Worm (Caenorhabditis elegans): Measurements from ENCODE around the gene F52E1.3.

DNA sequence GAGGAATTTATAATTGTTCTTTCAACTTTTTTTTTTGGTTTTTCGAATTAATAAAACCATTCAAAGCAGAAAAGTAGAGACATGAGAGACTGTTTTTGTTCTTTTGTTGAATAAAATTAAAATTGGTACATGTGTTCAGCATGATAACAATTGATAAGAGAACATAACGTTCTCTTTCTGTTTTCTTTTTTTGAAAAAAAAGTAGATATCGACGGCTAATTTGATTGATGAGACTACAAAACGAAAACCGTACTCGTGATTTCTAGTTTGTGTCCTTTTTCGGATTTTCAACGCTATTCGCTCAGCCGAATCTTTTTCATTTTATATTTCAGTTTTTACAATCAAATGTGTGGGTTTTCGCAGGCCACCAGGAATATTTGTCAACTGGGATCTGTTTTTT lies 49.2 kb upstream of the F52E1.3 start, which contains the start of gene C08D8.1:
- TF ChIP-seq ceh-31 (tag; optimal IDR thresholded peaks at IDR 0.05) (no peak), fkh-6 (tag; optimal IDR thresholded peaks at IDR 0.05) (no peak), nfya-1 (tag; optimal IDR thresholded peaks at IDR 0.05) (no peak), nhr-11 (tag; optimal IDR thresholded peaks at IDR 0.05) (no peak), ama-1 (optimal IDR thresholded peaks at IDR 0.05) (no peak), ceh-6 (GFP tag; optimal IDR thresholded peaks at IDR 0.05) (no peak), K02D7.2 (tag; optimal IDR thresholded peaks at IDR 0.05) (no peak), ceh-22 (tag; optimal IDR thresholded peaks at IDR 0.05) (no peak), pag-3 (tag; optimal IDR thresholded peaks at IDR 0.05; ENCODE audit: borderline replicate concordance) (no peak), ref-2 (tag; optimal IDR thresholded peaks at IDR 0.05) (no peak), ceh-48 (tag; optimal IDR thresholded peaks at IDR 0.05) (no peak), lin-11 (tag; optimal IDR thresholded peaks at IDR 0.05) (no peak), dmd-4 (tag; optimal IDR thresholded peaks at IDR 0.05; ENCODE audit: borderline replicate concordance) (no peak)
